Worm (Caenorhabditis elegans): ENCODE measurements around the gene bath-1.
"Not testable (repeated sequence)": the region's sequence is repeated elsewhere in the genome, so short reads cannot be mapped to it uniquely, and the experiment has no call there.

Gene bath-1

ce11 chrII:2026525-2026924, 2.1 kb downstream of the bath-1 start, which contains the start of gene bath-21:
Gene bath-21 (minus strand): TSS chrII:2026625.
- no peak for TF ChIP-seq mec-3 (tag; optimal IDR thresholded peaks at IDR 0.05; ENCODE audit: borderline replicate concordance)
- TF ChIP-seq ceh-48 (tag; optimal IDR thresholded peaks at IDR 0.05) = no peak
- no peak for TF ChIP-seq pros-1 (tag; optimal IDR thresholded peaks at IDR 0.05)
- no peak for TF ChIP-seq ceh-24 (tag; optimal IDR thresholded peaks at IDR 0.05)
- TF ChIP-seq unc-86 (tag; optimal IDR thresholded peaks at IDR 0.05) = no peak
- TF ChIP-seq pha-2 (tag; optimal IDR thresholded peaks at IDR 0.05) = no peak
- TF ChIP-seq C08G9.2 (tag; optimal IDR thresholded peaks at IDR 0.05) = no peak
- TF ChIP-seq sox-4 (tag; optimal IDR thresholded peaks at IDR 0.05) = no peak
- no peak for TF ChIP-seq ceh-31 (tag; optimal IDR thresholded peaks at IDR 0.05)
- no peak for TF ChIP-seq madf-2 (tag; optimal IDR thresholded peaks at IDR 0.05)
- TF ChIP-seq ceh-18 (tag; optimal IDR thresholded peaks at IDR 0.05) = no peak
- no peak for TF ChIP-seq pha-4 (tag; optimal IDR thresholded peaks at IDR 0.05)

ce11 chrII:2023514-2023913, 5.1 kb downstream of the bath-1 start, which contains the start of gene cya-2:
Gene cya-2 (minus strand): TSS chrII:2023614.
- TF ChIP-seq hlh-8 (tag; optimal IDR thresholded peaks at IDR 0.05); pag-3 (tag; optimal IDR thresholded peaks at IDR 0.05; ENCODE audit: borderline replicate concordance); eyg-1 (tag; optimal IDR thresholded peaks at IDR 0.05): not testable (repeated sequence)

ce11 chrII:2013856-2014255, 14.8 kb downstream of the bath-1 start:
- TF ChIP-seq dve-1 (tag; optimal IDR thresholded peaks at IDR 0.05) = no peak
- no peak for TF ChIP-seq ceh-14 (tag; optimal IDR thresholded peaks at IDR 0.05)
- TF ChIP-seq K09A11.1 (tag; optimal IDR thresholded peaks at IDR 0.05; ENCODE audit: insufficient read depth) = no peak
- no peak for TF ChIP-seq ceh-34 (tag; optimal IDR thresholded peaks at IDR 0.05)
- TF ChIP-seq T23F11.4 (GFP tag; optimal IDR thresholded peaks at IDR 0.05) = no peak
- no peak for TF ChIP-seq zip-5 (tag; optimal IDR thresholded peaks at IDR 0.05)
- no peak for TF ChIP-seq ceh-19 (GFP tag; optimal IDR thresholded peaks at IDR 0.05)
- TF ChIP-seq F13H6.1 (tag; optimal IDR thresholded peaks at IDR 0.05) = no peak
- no peak for TF ChIP-seq unc-55 (GFP tag; optimal IDR thresholded peaks at IDR 0.05)
- TF ChIP-seq odd-2 (tag; optimal IDR thresholded peaks at IDR 0.05) = no peak
- no peak for TF ChIP-seq tbx-7 (tag; optimal IDR thresholded peaks at IDR 0.05)
- no peak for TF ChIP-seq eyg-1 (tag; optimal IDR thresholded peaks at IDR 0.05)
- no peak for TF ChIP-seq fax-1 (tag; optimal IDR thresholded peaks at IDR 0.05)
- no peak for TF ChIP-seq elt-4 (tag; optimal IDR thresholded peaks at IDR 0.05)

- TF ChIP-seq ceh-45 (GFP tag; IDR thresholded peaks at IDR 0.05) (no peak), eyg-1 (tag; optimal IDR thresholded peaks at IDR 0.05) (no peak), ceh-31 (tag; optimal IDR thresholded peaks at IDR 0.05) (no peak), sdc-2 (tag; optimal IDR thresholded peaks at IDR 0.05) (no peak), elt-2 (tag; optimal IDR thresholded peaks at IDR 0.05) (no peak), ceh-48 (tag; optimal IDR thresholded peaks at IDR 0.05) (no peak), T23F11.4 (GFP tag; optimal IDR thresholded peaks at IDR 0.05) (no peak), madf-2 (tag; optimal IDR thresholded peaks at IDR 0.05) (no peak), pha-2 (tag; optimal IDR thresholded peaks at IDR 0.05) (no peak), mec-3 (tag; optimal IDR thresholded peaks at IDR 0.05; ENCODE audit: borderline replicate concordance) (no peak)
Measured at ce11 chrII:2012698-2013097, 15.9 kb downstream of the bath-1 start, which contains the start of gene F59H6.15. Gene F59H6.15 (plus strand): TSS chrII:2012998.

- TF ChIP-seq C38D4.7 (GFP tag; optimal IDR thresholded peaks at IDR 0.05) (no peak), sox-4 (tag; optimal IDR thresholded peaks at IDR 0.05) (no peak), ceh-19 (GFP tag; optimal IDR thresholded peaks at IDR 0.05) (no peak), sox-2 (GFP tag; IDR thresholded peaks at IDR 0.05) (no peak), madf-2 (tag; optimal IDR thresholded peaks at IDR 0.05) (no peak), nhr-232 (tag; optimal IDR thresholded peaks at IDR 0.05) (no peak), fkh-6 (tag; optimal IDR thresholded peaks at IDR 0.05) (no peak), elt-2 (tag; optimal IDR thresholded peaks at IDR 0.05) (no peak), hlh-15 (tag; optimal IDR thresholded peaks at IDR 0.05) (no peak), npax-4 (tag; optimal IDR thresholded peaks at IDR 0.05) (no peak), ets-4 (tag; optimal IDR thresholded peaks at IDR 0.05) (no peak), hlh-13 (GFP tag; optimal IDR thresholded peaks at IDR 0.05) (no peak), ceh-9 (tag; optimal IDR thresholded peaks at IDR 0.05) (no peak)
Measured at ce11 chrII:2011179-2011578, 17.4 kb downstream of the bath-1 start.

Measured in whole organism, late embryonic.